Worm (Caenorhabditis elegans) whole organism, midembryonic: ENCODE data around the gene srw-23.

Experiments
- T22C8.4 ChIP-seq: fragments of 200-800 bp; sonication (Bioruptor generic); IDR thresholded peaks from 2 replicates; pipeline ENCODE4 v1.3.6; 2022; ENCODE audit warnings: missing genetic modification characterization, missing compliant biosample characterization
- cog-1 ChIP-seq: sonication (generic microtip); optimal IDR thresholded peaks from 2 replicates; lab custom pipeline; 2016; ENCODE audit warnings: missing genetic modification characterization, missing compliant biosample characterization
- flt-1 ChIP-seq: fragments of 200-800 bp; sonication (Bioruptor generic); IDR thresholded peaks from 2 replicates; pipeline ENCODE4 v1.3.6; 2022; ENCODE audit warnings: missing genetic modification characterization, missing compliant biosample characterization
- klf-2 ChIP-seq: fragments of 200-800 bp; sonication (Bioruptor generic); conservative IDR thresholded peaks from 2 replicates; pipeline ENCODE4 v1.3.6; 2022; ENCODE audit warnings: missing genetic modification reagents, missing genetic modification characterization, missing compliant biosample characterization
- med-1 ChIP-seq: sonication (generic microtip); optimal IDR thresholded peaks from 2 replicates; lab custom pipeline; 2017; ENCODE audit warnings: missing genetic modification characterization, mild to moderate bottlenecking, missing compliant biosample characterization, antibody characterized with exemption, missing genetic modification reagents; ENCODE audit not compliant: insufficient read depth
- ref-1 ChIP-seq: fragments of 200-800 bp; sonication (Bioruptor generic); conservative IDR thresholded peaks from 2 replicates; pipeline ENCODE4 v1.3.6; 2022; ENCODE audit warnings: missing genetic modification reagents, missing genetic modification characterization, missing compliant biosample characterization
- tab-1 ChIP-seq: fragments of 200-800 bp; sonication (Bioruptor generic); IDR thresholded peaks from 2 replicates; pipeline ENCODE4 v1.3.6; 2022; ENCODE audit warnings: missing genetic modification characterization, missing compliant biosample characterization
- ztf-23 ChIP-seq: fragments of 200-800 bp; sonication (Bioruptor generic); IDR thresholded peaks from 2 replicates; pipeline ENCODE4 v1.3.6; 2022; ENCODE audit warnings: missing genetic modification reagents, missing genetic modification characterization, missing compliant biosample characterization
- ztf-29 ChIP-seq: fragments of 200-800 bp; sonication (Bioruptor generic); IDR thresholded peaks from 2 replicates; pipeline ENCODE4 v1.3.6; 2022; ENCODE audit warnings: missing genetic modification reagents, missing genetic modification characterization, missing compliant biosample characterization

- no peak for TF ChIP-seq flt-1 (GFP tag; lab: Robert Waterston, UW)
- no peak for TF ChIP-seq ztf-29 (GFP tag; lab: Robert Waterston, UW)
- no peak for TF ChIP-seq tab-1 (GFP tag; lab: Robert Waterston, UW)
- no peak for TF ChIP-seq ref-1
- no peak for TF ChIP-seq T22C8.4 (GFP tag; lab: Robert Waterston, UW)
- TF ChIP-seq ztf-23 (GFP tag; lab: Robert Waterston, UW), result no peak
- TF ChIP-seq med-1 (GFP tag; lab: Kevin White, UChicago), result no peak
- no peak for TF ChIP-seq klf-2 (GFP tag; lab: Robert Waterston, UW)
- TF ChIP-seq cog-1, result no peak
These were observed 37.6 kb upstream of the srw-23 start for ce11 chrV:16836100-16836499.
